Worm (Caenorhabditis elegans) whole organism, L2 larva: Measurements from ENCODE around the gene F08F8.9.

Experiments used
- F13H6.1 ChIP-seq: sonication (generic microtip); optimal IDR thresholded peaks from 2 replicates; lab custom pipeline; 2016; ENCODE audit warnings: missing genetic modification characterization, missing compliant biosample characterization
- R02D3.7 ChIP-seq: fragments of 150-350 bp; optimal IDR thresholded peaks from 2 replicates; lab custom pipeline; 2014; ENCODE audit warnings: missing biosample characterization, missing genetic modification characterization
- Y55F3AM.14 ChIP-seq: fragments of 200-800 bp; sonication (Bioruptor generic); optimal IDR thresholded peaks from 2 replicates; lab custom pipeline; 2018; ENCODE audit warnings: mild to moderate bottlenecking, missing genetic modification characterization, missing compliant biosample characterization
- ZK546.5 ChIP-seq: sonication (generic microtip); optimal IDR thresholded peaks from 2 replicates; lab custom pipeline; 2017; ENCODE audit warnings: missing biosample characterization, missing genetic modification characterization
- alr-1 ChIP-seq: fragments of 150-350 bp; optimal IDR thresholded peaks from 2 replicates; lab custom pipeline; 2014; ENCODE audit warnings: missing biosample characterization, missing genetic modification characterization
- aly-2 ChIP-seq: fragments of 150-350 bp; optimal IDR thresholded peaks from 2 replicates; lab custom pipeline; 2014; ENCODE audit warnings: missing biosample characterization, missing genetic modification characterization
- ama-1 ChIP-seq: fragments of 150-350 bp; optimal IDR thresholded peaks from 2 replicates; lab custom pipeline; 2018; ENCODE audit warnings: inconsistent platforms
- blmp-1 ChIP-seq: sonication (generic microtip); optimal IDR thresholded peaks from 2 replicates; lab custom pipeline; 2017; ENCODE audit warnings: missing genetic modification characterization, mild to moderate bottlenecking, missing compliant biosample characterization, antibody characterized with exemption, moderate library complexity; ENCODE audit not compliant: insufficient read depth
- ceh-16 ChIP-seq: fragments of 150-350 bp; optimal IDR thresholded peaks from 2 replicates; lab custom pipeline; 2014; ENCODE audit warnings: missing biosample characterization, missing genetic modification characterization
- ceh-82 ChIP-seq: fragments of 150-350 bp; optimal IDR thresholded peaks from 2 replicates; lab custom pipeline; 2014; ENCODE audit warnings: missing biosample characterization, missing genetic modification characterization
- crh-2 ChIP-seq: sonication (generic microtip); optimal IDR thresholded peaks from 2 replicates; lab custom pipeline; 2017; ENCODE audit warnings: missing biosample characterization, missing genetic modification characterization
- egl-27 ChIP-seq: sonication (generic microtip); optimal IDR thresholded peaks from 3 replicates; lab custom pipeline; 2017; ENCODE audit warnings: missing biosample characterization, missing genetic modification reagents, missing genetic modification characterization
- elt-1 ChIP-seq: fragments of 150-350 bp; optimal IDR thresholded peaks from 2 replicates; lab custom pipeline; 2014; ENCODE audit warnings: missing biosample characterization, missing genetic modification characterization
- elt-3 ChIP-seq: sonication (generic microtip); optimal IDR thresholded peaks from 2 replicates; lab custom pipeline; 2017; ENCODE audit warnings: missing biosample characterization, missing genetic modification characterization
- fos-1 ChIP-seq: fragments of 150-350 bp; optimal IDR thresholded peaks from 2 replicates; lab custom pipeline; 2014; ENCODE audit warnings: missing biosample characterization, missing genetic modification characterization
- gmeb-1 ChIP-seq: fragments of 150-350 bp; optimal IDR thresholded peaks from 2 replicates; lab custom pipeline; 2014; ENCODE audit warnings: missing biosample characterization, missing genetic modification characterization
- lin-11 ChIP-seq: fragments of 150-350 bp; sonication (generic microtip); optimal IDR thresholded peaks from 2 replicates; lab custom pipeline; 2014; ENCODE audit warnings: missing biosample characterization, missing genetic modification characterization, inconsistent platforms, mixed read lengths
- lin-13 ChIP-seq: fragments of 150-350 bp; optimal IDR thresholded peaks from 2 replicates; lab custom pipeline; 2014; ENCODE audit warnings: missing biosample characterization, missing genetic modification reagents, missing genetic modification characterization
- lin-39 ChIP-seq: fragments of 150-350 bp; optimal IDR thresholded peaks from 2 replicates; lab custom pipeline; 2014; ENCODE audit warnings: missing biosample characterization, missing genetic modification reagents, missing genetic modification characterization
- lsy-2 ChIP-seq, 2 experiments: fragments of 150-350 bp in 1 of 2; sonication (generic microtip) in 1 of 2; optimal IDR thresholded peaks; 2 replicates each; lab custom pipeline; 2014 to 2017; ENCODE audit warnings: missing biosample characterization in 2 of 2, missing genetic modification characterization in 2 of 2
- mab-5 ChIP-seq: fragments of 150-350 bp; optimal IDR thresholded peaks from 2 replicates; lab custom pipeline; 2014; ENCODE audit warnings: missing biosample characterization, missing genetic modification characterization
- mdl-1 ChIP-seq, 2 experiments: fragments of 150-350 bp in 1 of 2; sonication (generic microtip) in 1 of 2; optimal IDR thresholded peaks; 2 replicates each; lab custom pipeline; 2017; ENCODE audit warnings: missing biosample characterization in 2 of 2, missing genetic modification characterization in 2 of 2
- nhr-10 ChIP-seq: sonication (generic microtip); optimal IDR thresholded peaks from 2 replicates; lab custom pipeline; 2017; ENCODE audit warnings: missing biosample characterization, missing genetic modification characterization
- nhr-11 ChIP-seq: fragments of 150-350 bp; optimal IDR thresholded peaks from 2 replicates; lab custom pipeline; 2014; ENCODE audit warnings: missing biosample characterization, missing genetic modification characterization
- nhr-12 ChIP-seq: fragments of 150-350 bp; optimal IDR thresholded peaks from 2 replicates; lab custom pipeline; 2014; ENCODE audit warnings: missing biosample characterization, missing genetic modification characterization
- nhr-129 ChIP-seq: fragments of 150-350 bp; optimal IDR thresholded peaks from 2 replicates; lab custom pipeline; 2014; ENCODE audit warnings: missing biosample characterization, missing genetic modification characterization
- nhr-21 ChIP-seq: fragments of 150-350 bp; optimal IDR thresholded peaks from 2 replicates; lab custom pipeline; 2014; ENCODE audit warnings: missing biosample characterization, missing genetic modification characterization
- nhr-237 ChIP-seq: fragments of 150-350 bp; optimal IDR thresholded peaks from 2 replicates; lab custom pipeline; 2014; ENCODE audit warnings: missing biosample characterization, missing genetic modification characterization
- nhr-25 ChIP-seq: fragments of 150-350 bp; sonication (generic microtip); optimal IDR thresholded peaks from 3 replicates; lab custom pipeline; 2014; ENCODE audit warnings: missing biosample characterization, missing genetic modification characterization
- nhr-77 ChIP-seq: fragments of 150-350 bp; optimal IDR thresholded peaks from 2 replicates; lab custom pipeline; 2014; ENCODE audit warnings: missing biosample characterization, missing genetic modification characterization
- peb-1 ChIP-seq: fragments of 150-350 bp; optimal IDR thresholded peaks from 2 replicates; lab custom pipeline; 2014; ENCODE audit warnings: missing biosample characterization, missing genetic modification characterization
- skn-1 ChIP-seq: sonication (generic microtip); optimal IDR thresholded peaks from 2 replicates; lab custom pipeline; 2017; ENCODE audit warnings: missing biosample characterization, missing genetic modification characterization
- sma-3 ChIP-seq: sonication (generic microtip); optimal IDR thresholded peaks from 2 replicates; lab custom pipeline; 2016; ENCODE audit warnings: missing genetic modification reagents, missing genetic modification characterization, missing compliant biosample characterization
- sma-9 ChIP-seq, 2 experiments: fragments of 150-350 bp in 1 of 2; sonication (generic microtip) in 1 of 2; optimal IDR thresholded peaks; 2 replicates each; lab custom pipeline; 2014 to 2016; ENCODE audit warnings: missing genetic modification characterization in 2 of 2, mild to moderate bottlenecking in 1 of 2, missing biosample characterization in 1 of 2, missing compliant biosample characterization in 1 of 2, missing genetic modification reagents in 1 of 2, moderate library complexity in 1 of 2
- snpc-4 ChIP-seq: fragments of 150-350 bp; optimal IDR thresholded peaks from 2 replicates; lab custom pipeline; 2014; ENCODE audit warnings: missing biosample characterization, missing genetic modification characterization
- unc-55 ChIP-seq: fragments of 150-350 bp; sonication (generic microtip); optimal IDR thresholded peaks from 3 replicates; lab custom pipeline; 2014; ENCODE audit warnings: missing biosample characterization, missing genetic modification reagents, missing genetic modification characterization
- unc-62 ChIP-seq: fragments of 150-350 bp; optimal IDR thresholded peaks from 2 replicates; lab custom pipeline; 2014; ENCODE audit warnings: missing biosample characterization, missing genetic modification reagents, missing genetic modification characterization
- ztf-1 ChIP-seq: fragments of 200-800 bp; sonication (Bioruptor generic); conservative IDR thresholded peaks from 2 replicates; pipeline ENCODE4 v1.3.6; 2022; ENCODE audit warnings: missing genetic modification characterization, missing compliant biosample characterization
- ztf-11 ChIP-seq: sonication (generic microtip); optimal IDR thresholded peaks from 2 replicates; lab custom pipeline; 2017; ENCODE audit warnings: missing biosample characterization, missing genetic modification characterization
- ztf-4 ChIP-seq: fragments of 150-350 bp; optimal IDR thresholded peaks from 2 replicates; lab custom pipeline; 2014; ENCODE audit warnings: missing biosample characterization, missing genetic modification characterization

Gene F08F8.9

DNA sequence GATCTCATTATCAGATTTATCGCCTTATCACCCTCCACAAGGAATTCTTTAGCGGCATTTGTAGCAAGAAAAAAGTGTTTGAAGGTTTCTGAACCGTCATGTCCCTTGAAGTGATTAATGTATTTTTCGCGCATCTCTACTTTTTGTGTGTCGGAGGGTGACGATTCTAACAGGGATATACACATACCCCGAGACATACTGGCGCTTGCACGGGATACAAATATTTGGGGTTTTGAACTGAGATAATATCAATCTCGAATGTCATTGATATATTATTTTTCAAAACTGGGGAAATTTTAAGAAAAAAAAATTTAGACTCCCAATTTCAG is 48.2 kb downstream of the F08F8.9 start (continued):
- TF ChIP-seq egl-27 (tag; lab: Kevin White, UChicago) (peak; percentile 9), fos-1 (tag; lab: Kevin White, UChicago) (peak; percentile 19), aly-2 (no peak), nhr-21 (tag; lab: Kevin White, UChicago) (peak; percentile 73), nhr-25 (tag; lab: Kevin White, UChicago) (no peak), nhr-237 (no peak), F13H6.1 (no peak), ceh-16 (tag; lab: Kevin White, UChicago) (no peak), ztf-11 (tag; lab: Kevin White, UChicago) (no peak), peb-1 (tag; lab: Kevin White, UChicago) (no peak), Y55F3AM.14 (GFP tag; lab: Kevin White, UChicago) (no peak), ama-1 (lab: Kevin White, UChicago) (no peak)
- TF ChIP-seq, all 48 proteins: peak for 5

DNA sequence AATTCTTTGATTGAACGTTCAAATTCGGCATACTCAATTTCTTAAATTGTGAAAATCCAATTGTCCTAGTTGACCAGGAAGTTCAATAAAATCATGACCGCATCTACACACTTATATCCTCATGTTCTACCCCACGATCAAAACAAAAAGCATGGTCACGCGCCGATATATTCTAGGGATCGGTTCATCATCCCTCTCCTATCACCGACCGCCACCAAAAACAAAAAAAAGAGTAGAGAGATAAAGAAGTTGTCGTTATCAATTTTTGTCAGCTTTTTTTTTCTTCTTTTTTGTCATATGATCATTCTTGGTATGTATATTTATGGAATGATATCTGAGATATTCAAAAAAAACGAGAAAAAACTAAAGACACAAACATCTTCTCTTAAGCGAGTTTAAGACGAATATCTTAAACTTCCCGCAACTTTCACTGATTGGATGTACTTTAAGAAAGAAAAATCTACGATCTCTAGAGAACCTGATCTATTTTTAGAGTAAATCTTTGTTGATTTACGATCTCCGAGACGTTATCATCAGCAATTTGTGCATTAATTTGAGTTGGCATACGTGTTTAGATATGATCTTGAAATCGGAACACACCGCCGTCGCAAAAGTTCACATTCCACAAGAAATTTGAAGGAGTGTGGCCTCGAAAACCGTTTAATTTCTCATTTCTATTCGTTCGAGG is 48.7 kb downstream of the F08F8.9 start:
- no peak for TF ChIP-seq alr-1 (tag; lab: Kevin White, UChicago)
- TF ChIP-seq lsy-2 (tag; optimal IDR thresholded peaks at IDR 0.05; lab: Kevin White, UChicago) = peak in 1 of 2 experiments; percentile 33
- peak; percentile 27 for TF ChIP-seq gmeb-1 (tag; lab: Kevin White, UChicago)
- no peak for TF ChIP-seq lin-39
- no peak for TF ChIP-seq mab-5 (tag; lab: Kevin White, UChicago)
- TF ChIP-seq ztf-1 (GFP tag; lab: Robert Waterston, UW) = no peak
- no peak for TF ChIP-seq peb-1 (tag; lab: Kevin White, UChicago)
- TF ChIP-seq sma-9 (GFP tag; optimal IDR thresholded peaks at IDR 0.05; lab: Kevin White, UChicago) = peak; percentile 34
- no peak for TF ChIP-seq sma-9 (tag; optimal IDR thresholded peaks at IDR 0.05; lab: Kevin White, UChicago)
- no peak for TF ChIP-seq unc-55 (GFP tag; lab: Kevin White, UChicago)
- TF ChIP-seq elt-1 (tag; lab: Kevin White, UChicago) = peak; percentile 85
- TF ChIP-seq R02D3.7 (tag; lab: Kevin White, UChicago) = no peak
- TF ChIP-seq snpc-4 = no peak
- TF ChIP-seq ceh-16 (tag; lab: Kevin White, UChicago) = no peak
- no peak for TF ChIP-seq nhr-77 (tag; lab: Kevin White, UChicago)
- no peak for TF ChIP-seq nhr-10
- peak; percentile 5 for TF ChIP-seq nhr-129 (tag; lab: Kevin White, UChicago)
- no peak for TF ChIP-seq elt-3 (tag; lab: Kevin White, UChicago)
- TF ChIP-seq nhr-21 (tag; lab: Kevin White, UChicago) = peak; percentile 61
- no peak for TF ChIP-seq skn-1 (tag; lab: Kevin White, UChicago)
- peak in 1 of 2 experiments; percentile 22 for TF ChIP-seq mdl-1 (tag; optimal IDR thresholded peaks at IDR 0.05; lab: Kevin White, UChicago)
- no peak for TF ChIP-seq egl-27 (tag; lab: Kevin White, UChicago)
- no peak for TF ChIP-seq fos-1 (tag; lab: Kevin White, UChicago)
- no peak for TF ChIP-seq ceh-82 (tag; lab: Kevin White, UChicago)
- TF ChIP-seq unc-62 = no peak
- TF ChIP-seq blmp-1 = peak; percentile 26
- peak; percentile 61 for TF ChIP-seq sma-3
- TF ChIP-seq ama-1 (lab: Kevin White, UChicago) = no peak
- no peak for TF ChIP-seq nhr-11 (tag; lab: Kevin White, UChicago)

DNA sequence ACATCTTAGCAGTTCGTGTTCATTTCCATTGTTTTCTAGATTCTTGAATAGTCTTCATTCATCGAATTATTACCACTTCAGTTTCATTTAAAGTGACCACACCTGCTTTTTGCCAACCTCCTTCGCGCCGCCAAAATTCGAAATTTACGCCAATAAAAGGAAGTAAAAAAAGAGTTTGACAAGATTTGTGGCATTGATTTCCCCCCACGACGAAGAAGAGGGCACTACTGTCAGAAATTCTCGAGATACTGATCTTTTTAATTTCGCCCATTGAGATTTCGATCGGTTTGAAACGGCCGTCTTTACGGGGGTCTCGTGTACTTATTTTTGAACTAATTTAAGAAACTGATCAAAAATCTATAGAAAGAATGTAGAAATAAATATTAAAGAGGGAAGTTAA is 52.1 kb downstream of the F08F8.9 start:
- TF ChIP-seq nhr-129 (tag; lab: Kevin White, UChicago) (no peak), crh-2 (no peak), sma-9 (GFP tag; optimal IDR thresholded peaks at IDR 0.05; lab: Kevin White, UChicago) (peak; percentile 27), sma-9 (tag; optimal IDR thresholded peaks at IDR 0.05; lab: Kevin White, UChicago) (no peak), elt-1 (tag; lab: Kevin White, UChicago) (peak; percentile 43), nhr-25 (tag; lab: Kevin White, UChicago) (peak; percentile 7), alr-1 (tag; lab: Kevin White, UChicago) (no peak), ceh-16 (tag; lab: Kevin White, UChicago) (peak; percentile 33), ztf-4 (no peak)

DNA sequence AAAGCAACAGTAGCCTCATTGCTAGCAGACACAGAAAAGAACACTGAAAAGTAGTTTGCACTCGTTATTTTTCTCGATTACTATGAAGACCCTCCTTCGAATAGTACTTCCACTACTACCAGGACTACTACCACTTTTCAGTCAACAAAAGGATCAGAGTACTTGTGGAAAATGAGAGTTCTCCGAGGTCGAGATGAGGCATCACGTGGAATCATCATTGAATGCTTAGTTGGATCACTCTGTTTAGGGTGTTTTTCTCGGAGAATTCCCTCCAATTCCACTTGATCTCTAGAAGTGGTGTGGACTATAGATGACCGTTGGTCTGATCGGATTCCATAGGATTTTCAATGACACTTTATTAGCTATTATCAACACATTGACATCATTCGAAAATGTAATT is 53.0 kb downstream of the F08F8.9 start:
- TF ChIP-seq sma-9 (GFP tag; optimal IDR thresholded peaks at IDR 0.05; lab: Kevin White, UChicago) (peak; percentile 41), sma-9 (tag; optimal IDR thresholded peaks at IDR 0.05; lab: Kevin White, UChicago) (no peak), nhr-237 (no peak), nhr-129 (tag; lab: Kevin White, UChicago) (peak; percentile 9), lin-11 (tag; lab: Kevin White, UChicago) (no peak), ZK546.5 (tag; lab: Kevin White, UChicago) (no peak), lin-13 (no peak), nhr-25 (tag; lab: Kevin White, UChicago) (peak; percentile 43), ama-1 (lab: Kevin White, UChicago) (no peak), sma-3 (no peak), nhr-12 (tag; lab: Kevin White, UChicago) (no peak)
- TF ChIP-seq, all 48 proteins: peak for 3
